Fruit fly (Drosophila melanogaster) whole organism, embryonic: ENCODE results near the gene gish.
A peak's percentile ranks its signal among the peaks of the same experiment; 100 is the strongest.

ENCODE experiments used
- Atf6 ChIP-seq: fragments of 200-800 bp; sonication (Bioruptor generic); IDR thresholded peaks from 2 replicates; pipeline ENCODE4 v1.3.6; 2022; ENCODE audit warnings: missing biosample characterization, missing genetic modification characterization
- Awh ChIP-seq: fragments of 200-800 bp; sonication (Bioruptor generic); IDR thresholded peaks from 2 replicates; pipeline ENCODE4, ENCODE4 v1.3.6; 2022; ENCODE audit warnings: missing biosample characterization, missing genetic modification characterization
- Blimp-1 ChIP-seq: fragments of 200-800 bp; sonication (Bioruptor generic); optimal IDR thresholded peaks from 3 replicates; lab custom pipeline; 2018; ENCODE audit warnings: missing biosample characterization, missing genetic modification characterization, mild to moderate bottlenecking, moderate library complexity, missing genetic modification reagents
- BtbVII ChIP-seq: fragments of 200-800 bp; sonication (Bioruptor generic); optimal IDR thresholded peaks from 3 replicates; lab custom pipeline; 2017; ENCODE audit warnings: missing biosample characterization, mild to moderate bottlenecking, missing genetic modification characterization
- CG10274 ChIP-seq: fragments of 200-800 bp; sonication (Bioruptor generic); optimal IDR thresholded peaks from 3 replicates; lab custom pipeline; 2017; ENCODE audit warnings: missing biosample characterization, mild to moderate bottlenecking, missing genetic modification characterization
- CG11093 ChIP-seq: fragments of 200-800 bp; sonication (Bioruptor generic); IDR thresholded peaks from 3 replicates; pipeline ENCODE4 v1.3.6; 2022; ENCODE audit warnings: missing biosample characterization, missing genetic modification characterization
- CG12236 ChIP-seq: fragments of 200-800 bp; sonication (Bioruptor generic); optimal IDR thresholded peaks from 2 replicates; lab custom pipeline; 2016; ENCODE audit warnings: missing biosample characterization, missing genetic modification characterization
- CG1529 ChIP-seq: fragments of 200-800 bp; sonication (Bioruptor generic); optimal IDR thresholded peaks from 3 replicates; lab custom pipeline; 2018; ENCODE audit warnings: missing biosample characterization, missing genetic modification characterization
- CG15696 ChIP-seq: fragments of 200-800 bp; sonication (Bioruptor generic); optimal IDR thresholded peaks from 2 replicates; lab custom pipeline; 2019; ENCODE audit warnings: missing biosample characterization, mild to moderate bottlenecking, missing genetic modification characterization, moderate library complexity
- CG1602 ChIP-seq: fragments of 200-800 bp; sonication (Bioruptor generic); optimal IDR thresholded peaks from 3 replicates; lab custom pipeline; 2016; ENCODE audit warnings: missing biosample characterization, missing genetic modification characterization
- CG17359 ChIP-seq: fragments of 200-800 bp; sonication (Bioruptor generic); optimal IDR thresholded peaks from 3 replicates; lab custom pipeline; 2018; ENCODE audit warnings: missing biosample characterization, mild to moderate bottlenecking, missing genetic modification characterization, moderate library complexity
- CG17361 ChIP-seq: fragments of 200-800 bp; sonication (Bioruptor generic); IDR thresholded peaks from 3 replicates; pipeline ENCODE4 v1.3.6; 2022; ENCODE audit warnings: missing biosample characterization, missing genetic modification characterization
- CG1792 ChIP-seq: fragments of 200-800 bp; sonication (Bioruptor generic); optimal IDR thresholded peaks from 2 replicates; lab custom pipeline; 2016; ENCODE audit warnings: missing biosample characterization, missing genetic modification characterization
- CG18262 ChIP-seq: fragments of 200-800 bp; optimal IDR thresholded peaks from 3 replicates; lab custom pipeline; 2019; ENCODE audit warnings: missing biosample characterization, mild to moderate bottlenecking, missing genetic modification characterization, moderate library complexity
- CG2889 ChIP-seq: fragments of 200-800 bp; sonication (Bioruptor generic); IDR thresholded peaks from 3 replicates; pipeline ENCODE4 v1.3.6; 2022; ENCODE audit warnings: missing biosample characterization, missing genetic modification characterization
- CG34224 ChIP-seq: fragments of 200-800 bp; sonication (Bioruptor generic); IDR thresholded peaks from 3 replicates; pipeline ENCODE4 v1.3.6; 2022; ENCODE audit warnings: missing biosample characterization, missing genetic modification characterization; ENCODE audit not compliant: partially characterized antibody
- CG3838 ChIP-seq: fragments of 200-800 bp; sonication (Bioruptor generic); optimal IDR thresholded peaks from 3 replicates; lab custom pipeline; 2016; ENCODE audit warnings: missing biosample characterization, missing genetic modification characterization
- CG7839 ChIP-seq: fragments of 200-800 bp; sonication (Bioruptor generic); optimal IDR thresholded peaks from 3 replicates; lab custom pipeline; 2018; ENCODE audit warnings: missing biosample characterization, mild to moderate bottlenecking, missing genetic modification characterization, moderate library complexity
- CG7987 ChIP-seq: fragments of 200-800 bp; sonication (Bioruptor generic); optimal IDR thresholded peaks from 2 replicates; lab custom pipeline; 2018; ENCODE audit warnings: missing biosample characterization, mild to moderate bottlenecking, missing genetic modification characterization, moderate library complexity
- Chrac-16 ChIP-seq: fragments of 200-800 bp; sonication (Bioruptor generic); optimal IDR thresholded peaks from 3 replicates; lab custom pipeline; 2016; ENCODE audit warnings: missing biosample characterization, missing genetic modification characterization
- Deaf1 ChIP-seq: fragments of 200-800 bp; optimal IDR thresholded peaks from 3 replicates; lab custom pipeline; 2019; ENCODE audit warnings: missing biosample characterization, mild to moderate bottlenecking, missing genetic modification characterization, moderate library complexity
- Doc3 ChIP-seq: fragments of 200-800 bp; sonication (Bioruptor generic); IDR thresholded peaks from 3 replicates; pipeline ENCODE4 v1.3.6; 2022; ENCODE audit warnings: missing biosample characterization, missing genetic modification characterization; ENCODE audit not compliant: partially characterized antibody
- ERR ChIP-seq: fragments of 200-800 bp; sonication (Bioruptor generic); optimal IDR thresholded peaks from 2 replicates; lab custom pipeline; 2016; ENCODE audit warnings: missing biosample characterization, missing genetic modification characterization
- HHEX ChIP-seq: fragments of 200-800 bp; sonication (Bioruptor generic); optimal IDR thresholded peaks from 3 replicates; lab custom pipeline; 2017; ENCODE audit warnings: missing biosample characterization, mild to moderate bottlenecking, missing genetic modification characterization, missing genetic modification reagents
- Hey ChIP-seq: fragments of 200-800 bp; sonication (Bioruptor generic); optimal IDR thresholded peaks from 3 replicates; lab custom pipeline; 2018; ENCODE audit warnings: missing biosample characterization, mild to moderate bottlenecking, missing genetic modification characterization
- Hsf ChIP-seq: fragments of 200-800 bp; sonication (Bioruptor generic); optimal IDR thresholded peaks from 3 replicates; lab custom pipeline; 2016; ENCODE audit warnings: missing biosample characterization, missing genetic modification characterization
- Med ChIP-seq: fragments of 200-800 bp; sonication (Bioruptor generic); peaks from one replicate; lab custom pipeline; 2016; ENCODE audit warnings: missing biosample characterization, missing genetic modification characterization, mild to moderate bottlenecking, inconsistent platforms, moderate library complexity
- Neu2 ChIP-seq: fragments of 200-800 bp; sonication (Bioruptor generic); optimal IDR thresholded peaks from 3 replicates; lab custom pipeline; 2016; ENCODE audit warnings: missing biosample characterization, missing genetic modification characterization, borderline replicate concordance
- NfI ChIP-seq: fragments of 200-800 bp; sonication (Bioruptor generic); optimal IDR thresholded peaks from 3 replicates; lab custom pipeline; 2018; ENCODE audit warnings: missing biosample characterization, mild to moderate bottlenecking, missing genetic modification characterization, moderate library complexity
- Pdp1 ChIP-seq, 2 experiments: fragments of 200-800 bp; sonication (Bioruptor generic); optimal IDR thresholded peaks; 3 replicates each; lab custom pipeline; 2016; ENCODE audit warnings: missing biosample characterization in 2 of 2, missing genetic modification characterization in 2 of 2, mild to moderate bottlenecking in 1 of 2, moderate library complexity in 1 of 2
- Ravus ChIP-seq: fragments of 200-800 bp; sonication (Bioruptor generic); IDR thresholded peaks from 2 replicates; pipeline ENCODE4 v1.3.6; 2022; ENCODE audit warnings: missing biosample characterization, missing genetic modification characterization
- Rfx ChIP-seq: fragments of 200-800 bp; sonication (Bioruptor generic); IDR thresholded peaks from 2 replicates; pipeline ENCODE4 v1.3.6; 2022; ENCODE audit warnings: missing biosample characterization, missing genetic modification characterization
- Sox100B ChIP-seq: fragments of 200-800 bp; sonication (Bioruptor generic); optimal IDR thresholded peaks from 3 replicates; lab custom pipeline; 2018; ENCODE audit warnings: missing biosample characterization, mild to moderate bottlenecking, missing genetic modification characterization
- Sry-δ ChIP-seq: fragments of 200-800 bp; sonication (Bioruptor generic); optimal IDR thresholded peaks from 2 replicates; lab custom pipeline; 2016; ENCODE audit warnings: missing biosample characterization, missing genetic modification characterization
- Ssrp ChIP-seq: fragments of 200-800 bp; sonication (Bioruptor generic); optimal IDR thresholded peaks from 2 replicates; lab custom pipeline; 2018; ENCODE audit warnings: missing biosample characterization, mild to moderate bottlenecking, missing genetic modification characterization, moderate library complexity
- YL-1 ChIP-seq: fragments of 200-800 bp; sonication (Bioruptor generic); optimal IDR thresholded peaks from 3 replicates; lab custom pipeline; 2017; ENCODE audit warnings: missing biosample characterization, mild to moderate bottlenecking, missing genetic modification characterization
- bab2 ChIP-seq: fragments of 200-800 bp; sonication (Bioruptor generic); optimal IDR thresholded peaks from 2 replicates; lab custom pipeline; 2016; ENCODE audit warnings: missing biosample characterization, missing genetic modification characterization
- br ChIP-seq: fragments of >200 bp; optimal IDR thresholded peaks from 2 replicates; lab custom pipeline; 2017
- caup ChIP-seq: fragments of 200-800 bp; sonication (Bioruptor generic); optimal IDR thresholded peaks from 3 replicates; lab custom pipeline; 2017; ENCODE audit warnings: missing biosample characterization, mild to moderate bottlenecking, missing genetic modification characterization, moderate library complexity; ENCODE audit not compliant: severe bottlenecking
- ci ChIP-seq: fragments of 200-800 bp; sonication (Bioruptor generic); IDR thresholded peaks from 3 replicates; pipeline ENCODE4 v1.3.6; 2022; ENCODE audit warnings: missing biosample characterization, missing genetic modification characterization
- ems ChIP-seq: fragments of 200-800 bp; sonication (Bioruptor generic); optimal IDR thresholded peaks from 3 replicates; lab custom pipeline; 2016; ENCODE audit warnings: missing biosample characterization, missing genetic modification characterization
- esg ChIP-seq: fragments of 200-800 bp; sonication (Bioruptor generic); conservative IDR thresholded peaks from 2 replicates; pipeline ENCODE4 v1.3.6; 2022; ENCODE audit warnings: missing biosample characterization, missing genetic modification characterization
- ftz-f1 ChIP-seq: fragments of 200-800 bp; sonication (Bioruptor generic); optimal IDR thresholded peaks from 2 replicates; lab custom pipeline; 2016; ENCODE audit warnings: missing biosample characterization, missing genetic modification characterization
- grau ChIP-seq: fragments of 200-800 bp; optimal IDR thresholded peaks from 3 replicates; lab custom pipeline; 2019; ENCODE audit warnings: missing biosample characterization, mild to moderate bottlenecking, missing genetic modification characterization, moderate library complexity
- lov ChIP-seq, 2 experiments: fragments of 200-800 bp in 1 of 2; fragments of >200 bp in 1 of 2; sonication (Bioruptor generic) in 1 of 2; IDR thresholded peaks in 1 of 2; optimal IDR thresholded peaks in 1 of 2; 2 replicates in 1 of 2; 3 replicates in 1 of 2; pipeline versions ENCODE4 v1.3.6 to Lab custom; 2017 to 2022; ENCODE audit warnings: missing biosample characterization in 1 of 2, missing genetic modification characterization in 1 of 2
- mam ChIP-seq: fragments of 200-800 bp; sonication (Bioruptor generic); optimal IDR thresholded peaks from 3 replicates; lab custom pipeline; 2016; ENCODE audit warnings: missing biosample characterization, missing genetic modification characterization
- mirr ChIP-seq: fragments of 200-800 bp; sonication (Bioruptor generic); optimal IDR thresholded peaks from 3 replicates; lab custom pipeline; 2018; ENCODE audit warnings: missing biosample characterization, mild to moderate bottlenecking, missing genetic modification characterization
- sisA ChIP-seq: fragments of 200-800 bp; sonication (Bioruptor generic); IDR thresholded peaks from 2 replicates; pipeline ENCODE4 v1.3.6; 2022; ENCODE audit warnings: missing biosample characterization, missing genetic modification characterization
- sug ChIP-seq: fragments of 200-800 bp; optimal IDR thresholded peaks from 2 replicates; lab custom pipeline; 2019; ENCODE audit warnings: missing biosample characterization, mild to moderate bottlenecking, missing genetic modification characterization, moderate library complexity

gish gene

DNA sequence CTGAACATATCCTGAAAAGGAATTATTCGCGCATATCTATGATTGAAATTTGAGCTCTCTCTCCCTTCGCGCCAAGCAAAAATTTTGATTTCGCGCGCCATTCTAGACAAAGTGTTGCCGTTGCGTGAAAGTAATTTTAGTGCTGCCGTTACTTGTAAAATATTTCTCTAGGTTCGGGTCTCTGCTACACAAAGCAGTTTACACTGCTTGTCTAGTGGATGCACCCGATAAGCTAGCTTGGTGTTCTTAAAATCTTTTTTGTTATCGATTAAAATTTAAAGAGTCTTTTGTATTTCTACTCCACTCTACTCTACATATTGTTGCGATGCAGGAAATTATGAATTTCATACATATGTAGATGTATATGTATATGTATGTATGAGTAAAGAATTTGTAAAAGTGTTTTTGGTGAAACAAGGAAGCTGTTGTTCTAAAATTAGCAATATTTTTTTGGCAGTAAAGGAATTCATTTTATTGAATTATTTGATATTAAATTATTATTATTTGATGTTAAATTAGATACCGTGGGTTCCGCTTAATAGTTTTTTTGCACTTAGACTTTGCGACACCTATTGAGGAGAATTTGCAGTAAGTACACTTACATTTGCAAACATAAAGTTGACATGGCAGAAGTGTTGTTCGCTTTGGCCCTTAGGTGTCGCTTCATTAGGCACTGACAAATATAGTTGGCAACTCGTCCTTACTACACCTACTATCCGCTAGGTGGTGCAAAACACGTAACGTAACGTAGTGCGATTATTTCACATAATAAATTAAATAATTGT is 11.7 kb upstream of the gish start (continued):
- TF ChIP-seq ci (GFP tag; lab: Robert Waterston, UW) (peak; percentile 94), ftz-f1 (GFP tag; lab: Kevin White, UChicago) (no peak), CG11093 (GFP tag; lab: Robert Waterston, UW) (0 out of 3 replicates have a peak, but pooled peaks have one; percentile 31), sug (tag; lab: Kevin White, UChicago) (peak; percentile 34), BtbVII (GFP tag; lab: Kevin White, UChicago) (peak; percentile 62), CG17359 (tag; lab: Kevin White, UChicago) (peak; percentile 72), Hsf (GFP tag; lab: Kevin White, UChicago) (peak; percentile 76), HHEX (GFP tag; lab: Kevin White, UChicago) (peak; percentile 77), Deaf1 (tag; lab: Kevin White, UChicago) (no peak), CG7839 (no peak), YL-1 (GFP tag; lab: Kevin White, UChicago) (no peak), CG1602 (GFP tag; lab: Kevin White, UChicago) (peak; percentile 67), ems (GFP tag; lab: Kevin White, UChicago) (peak; percentile 59), CG34224 (GFP tag; lab: Robert Waterston, UW) (peak; percentile 13; the same call in 1 of the 3 replicates), CG18262 (tag; lab: Kevin White, UChicago) (peak; percentile 57), Ravus (GFP tag; lab: Robert Waterston, UW) (no peak), mirr (GFP tag; lab: Kevin White, UChicago) (peak; percentile 75), lov (optimal IDR thresholded peaks at IDR 0.05; lab: Kevin White, UChicago) (no peak), lov (GFP tag; IDR thresholded peaks at IDR 0.05; lab: Robert Waterston, UW) (peak; percentile 74; the same call in 1 of the 3 replicates), br (lab: Kevin White, UChicago) (no peak), esg (GFP tag; lab: Robert Waterston, UW) (peak; percentile 32), Sry-δ (GFP tag; lab: Kevin White, UChicago) (peak; percentile 79), grau (tag; lab: Kevin White, UChicago) (peak; percentile 56), Sox100B (GFP tag; lab: Kevin White, UChicago) (no peak), Pdp1 (GFP tag; optimal IDR thresholded peaks at IDR 0.05; lab: Kevin White, UChicago) (peak; percentile 67 to 76), NfI (GFP tag; lab: Kevin White, UChicago) (peak; percentile 78), CG3838 (GFP tag; lab: Kevin White, UChicago) (peak; percentile 45), Hey (tag; lab: Kevin White, UChicago) (no peak), CG15696 (tag; lab: Kevin White, UChicago) (peak; percentile 75), Neu2 (GFP tag; lab: Kevin White, UChicago) (no peak), CG17361 (GFP tag; lab: Robert Waterston, UW) (peak; percentile 73), sisA (GFP tag; lab: Robert Waterston, UW) (peak; percentile 78), caup (peak; percentile 76), Med (peak; percentile 95), mam (GFP tag; lab: Kevin White, UChicago) (peak; percentile 44), ERR (peak; percentile 9), CG7987 (GFP tag; lab: Kevin White, UChicago) (peak; percentile 82), Chrac-16 (peak; percentile 73), Awh (peak; percentile 46), CG2889 (no peak), CG1529 (GFP tag; lab: Kevin White, UChicago) (peak; percentile 61), Blimp-1 (no peak), Ssrp (peak; percentile 33), Doc3 (GFP tag; lab: Robert Waterston, UW) (no peak), CG10274 (peak; percentile 10), bab2 (peak; percentile 61), Atf6 (GFP tag; lab: Robert Waterston, UW) (no peak), CG12236 (GFP tag; lab: Kevin White, UChicago) (peak; percentile 57), CG1792 (GFP tag; lab: Kevin White, UChicago) (peak; percentile 26), Rfx (GFP tag; lab: Robert Waterston, UW) (peak; percentile 86)
